Worm (Caenorhabditis elegans) whole organism, early embryonic: ENCODE data around the gene fbxc-55.

Source experiments
- B0310.2 ChIP-seq: sonication (generic microtip); optimal IDR thresholded peaks from 2 replicates; lab custom pipeline; 2016; ENCODE audit warnings: mild to moderate bottlenecking, missing genetic modification characterization, missing compliant biosample characterization
- aly-1 ChIP-seq: sonication (generic microtip); optimal IDR thresholded peaks from 2 replicates; lab custom pipeline; 2016; ENCODE audit warnings: missing genetic modification characterization, missing compliant biosample characterization
- ama-1 ChIP-seq: fragments of 150-350 bp; optimal IDR thresholded peaks from 2 replicates; lab custom pipeline; 2014
- ceh-13 ChIP-seq: fragments of 200-800 bp; sonication (Bioruptor generic); optimal IDR thresholded peaks from 2 replicates; lab custom pipeline; 2018; ENCODE audit warnings: mild to moderate bottlenecking, missing genetic modification characterization, missing compliant biosample characterization
- flt-1 ChIP-seq: fragments of 200-800 bp; sonication (Bioruptor generic); IDR thresholded peaks from 2 replicates; pipeline ENCODE4 v1.3.6; 2022; ENCODE audit warnings: missing genetic modification characterization, missing compliant biosample characterization
- hmbx-1 ChIP-seq: sonication (generic microtip); optimal IDR thresholded peaks from 2 replicates; lab custom pipeline; 2016; ENCODE audit warnings: mild to moderate bottlenecking, missing genetic modification characterization, missing compliant biosample characterization
- hnd-1 ChIP-seq: sonication (generic microtip); optimal IDR thresholded peaks from 2 replicates; lab custom pipeline; 2016; ENCODE audit warnings: missing genetic modification characterization, missing compliant biosample characterization
- pes-1 ChIP-seq: fragments of 200-800 bp; sonication (Bioruptor generic); IDR thresholded peaks from 2 replicates; pipeline ENCODE4 v1.3.6; 2022; ENCODE audit warnings: missing genetic modification reagents, missing genetic modification characterization, missing compliant biosample characterization
- tbx-37 ChIP-seq: fragments of 200-800 bp; sonication (Bioruptor generic); conservative IDR thresholded peaks from 2 replicates; pipeline ENCODE4 v1.3.6; 2022; ENCODE audit warnings: missing genetic modification reagents, missing genetic modification characterization, missing compliant biosample characterization
- tra-4 ChIP-seq: sonication (generic microtip); optimal IDR thresholded peaks from 2 replicates; lab custom pipeline; 2017; ENCODE audit warnings: missing genetic modification characterization, missing compliant biosample characterization

- TF ChIP-seq hnd-1 (tag; lab: Kevin White, UChicago) (no peak), flt-1 (GFP tag; lab: Robert Waterston, UW) (no peak), tbx-37 (GFP tag; lab: Robert Waterston, UW) (no peak), tra-4 (tag; lab: Kevin White, UChicago) (no peak), ama-1 (lab: Kevin White, UChicago) (no peak), aly-1 (tag; lab: Kevin White, UChicago) (no peak), hmbx-1 (tag; lab: Kevin White, UChicago) (no peak), ceh-13 (GFP tag; lab: Kevin White, UChicago) (no peak), B0310.2 (tag; lab: Kevin White, UChicago) (no peak), pes-1 (GFP tag; lab: Robert Waterston, UW) (no peak)
Observed at ce11 chrII:3145842-3146241, 24.1 kb downstream of the fbxc-55 start, which contains the start of gene T10D4.15.
